Fruit fly (Drosophila melanogaster) whole organism, prepupa: ENCODE results near the gene CG7963.

Source experiments
- Blimp-1 ChIP-seq: fragments of 200-800 bp; sonication (Bioruptor generic); optimal IDR thresholded peaks from 3 replicates; lab custom pipeline; 2017; ENCODE audit warnings: missing biosample characterization, missing genetic modification characterization, mild to moderate bottlenecking, moderate library complexity, missing genetic modification reagents
- CG11294 ChIP-seq: fragments of 200-800 bp; sonication (Bioruptor generic); IDR thresholded peaks from 2 replicates; pipeline ENCODE4 v1.3.6; 2022; ENCODE audit warnings: missing biosample characterization, missing genetic modification characterization
- CG11902 ChIP-seq: fragments of 200-800 bp; sonication (Bioruptor generic); optimal IDR thresholded peaks from 3 replicates; lab custom pipeline; 2016; ENCODE audit warnings: missing biosample characterization, missing genetic modification characterization
- CG15336 ChIP-seq: fragments of 200-800 bp; sonication (Bioruptor generic); IDR thresholded peaks from 2 replicates; pipeline ENCODE4 v1.3.6; 2022; ENCODE audit warnings: missing biosample characterization, missing genetic modification characterization
- CG1621 ChIP-seq: fragments of 200-800 bp; sonication (Bioruptor generic); optimal IDR thresholded peaks from 3 replicates; lab custom pipeline; 2018; ENCODE audit warnings: missing biosample characterization, mild to moderate bottlenecking, missing genetic modification characterization
- CG16779 ChIP-seq: fragments of 200-800 bp; sonication (Bioruptor generic); optimal IDR thresholded peaks from 3 replicates; lab custom pipeline; 2017; ENCODE audit warnings: missing biosample characterization, mild to moderate bottlenecking, missing genetic modification characterization
- CG3032 ChIP-seq: fragments of 200-800 bp; optimal IDR thresholded peaks from 2 replicates; lab custom pipeline; 2019; ENCODE audit warnings: missing biosample characterization, mild to moderate bottlenecking, missing genetic modification characterization, moderate library complexity
- CG31627 ChIP-seq: fragments of 200-800 bp; sonication (Bioruptor generic); optimal IDR thresholded peaks from 3 replicates; lab custom pipeline; 2016; ENCODE audit warnings: missing biosample characterization, missing genetic modification characterization
- CG34406 ChIP-seq: fragments of 200-800 bp; sonication (Bioruptor generic); optimal IDR thresholded peaks from 3 replicates; lab custom pipeline; 2016; ENCODE audit warnings: missing biosample characterization, missing genetic modification characterization
- CG4318 ChIP-seq: fragments of 200-800 bp; sonication (Bioruptor generic); optimal IDR thresholded peaks from 3 replicates; lab custom pipeline; 2017; ENCODE audit warnings: missing biosample characterization, mild to moderate bottlenecking, missing genetic modification characterization
- CG6276 ChIP-seq: fragments of 200-800 bp; sonication (Bioruptor generic); optimal IDR thresholded peaks from 2 replicates; lab custom pipeline; 2017; ENCODE audit warnings: missing biosample characterization, mild to moderate bottlenecking, missing genetic modification characterization
- CG6792 ChIP-seq: fragments of 200-800 bp; sonication (Bioruptor generic); optimal IDR thresholded peaks from 3 replicates; lab custom pipeline; 2016; ENCODE audit warnings: missing biosample characterization, missing genetic modification characterization
- CG6808 ChIP-seq: fragments of 200-800 bp; sonication (Bioruptor generic); optimal IDR thresholded peaks from 3 replicates; lab custom pipeline; 2017; ENCODE audit warnings: missing biosample characterization, missing genetic modification characterization, mild to moderate bottlenecking, moderate library complexity, missing genetic modification reagents
- CG6854 ChIP-seq: fragments of 200-800 bp; sonication (Bioruptor generic); optimal IDR thresholded peaks from 2 replicates; lab custom pipeline; 2017; ENCODE audit warnings: missing biosample characterization, mild to moderate bottlenecking, missing genetic modification characterization
- CG8119 ChIP-seq: fragments of 200-800 bp; sonication (Bioruptor generic); IDR thresholded peaks from 3 replicates; pipeline ENCODE4 v1.3.6; 2022; ENCODE audit warnings: missing biosample characterization, missing genetic modification characterization
- CG8632 ChIP-seq: fragments of 200-800 bp; sonication (Bioruptor generic); optimal IDR thresholded peaks from 3 replicates; lab custom pipeline; 2016; ENCODE audit warnings: missing biosample characterization, missing genetic modification characterization
- CG9139 ChIP-seq: fragments of 200-800 bp; sonication (Bioruptor generic); optimal IDR thresholded peaks from 3 replicates; lab custom pipeline; 2017; ENCODE audit warnings: missing biosample characterization, mild to moderate bottlenecking, missing genetic modification characterization
- Eip93F ChIP-seq: fragments of 200-800 bp; sonication (Bioruptor generic); optimal IDR thresholded peaks from 2 replicates; lab custom pipeline; 2016; ENCODE audit warnings: missing biosample characterization, mild to moderate bottlenecking, missing genetic modification characterization
- Ets21C ChIP-seq: fragments of 200-800 bp; sonication (Bioruptor generic); optimal IDR thresholded peaks from 3 replicates; lab custom pipeline; 2016; ENCODE audit warnings: missing biosample characterization, missing genetic modification characterization
- Ets96B ChIP-seq: fragments of 200-800 bp; optimal IDR thresholded peaks from 2 replicates; lab custom pipeline; 2019; ENCODE audit warnings: missing biosample characterization, mild to moderate bottlenecking, missing genetic modification characterization, moderate library complexity
- Gug ChIP-seq: fragments of 200-800 bp; sonication (Bioruptor generic); IDR thresholded peaks from 2 replicates; pipeline ENCODE4 v1.3.6; 2022; ENCODE audit warnings: missing biosample characterization, missing genetic modification characterization
- Hr38 ChIP-seq: sonication (Bioruptor generic); optimal IDR thresholded peaks from 2 replicates; lab custom pipeline; 2016; ENCODE audit warnings: missing biosample characterization, missing genetic modification characterization
- Hr39 ChIP-seq: fragments of 200-800 bp; sonication (Bioruptor generic); optimal IDR thresholded peaks from 2 replicates; lab custom pipeline; 2016; ENCODE audit warnings: missing biosample characterization, missing genetic modification characterization
- Lpt ChIP-seq: fragments of 200-800 bp; sonication (Bioruptor generic); optimal IDR thresholded peaks from 3 replicates; lab custom pipeline; 2016; ENCODE audit warnings: missing biosample characterization, missing genetic modification characterization
- OdsH ChIP-seq: fragments of 200-800 bp; sonication (Bioruptor generic); optimal IDR thresholded peaks from 3 replicates; lab custom pipeline; 2016; ENCODE audit warnings: missing biosample characterization, missing genetic modification characterization
- Sox102F ChIP-seq: fragments of 200-800 bp; sonication (Bioruptor generic); optimal IDR thresholded peaks from 2 replicates; lab custom pipeline; 2016; ENCODE audit warnings: missing biosample characterization, mild to moderate bottlenecking, missing genetic modification characterization
- Sox14 ChIP-seq: fragments of 200-800 bp; sonication (Bioruptor generic); optimal IDR thresholded peaks from 3 replicates; lab custom pipeline; 2016; ENCODE audit warnings: missing biosample characterization, missing genetic modification characterization
- achi ChIP-seq: fragments of 200-800 bp; sonication (Bioruptor generic); optimal IDR thresholded peaks from 3 replicates; lab custom pipeline; 2016; ENCODE audit warnings: missing biosample characterization, missing genetic modification characterization
- cyc ChIP-seq: fragments of 200-800 bp; sonication (Bioruptor generic); optimal IDR thresholded peaks from 3 replicates; lab custom pipeline; 2016; ENCODE audit warnings: missing biosample characterization, missing genetic modification characterization
- dac ChIP-seq: fragments of 200-800 bp; sonication (Bioruptor generic); optimal IDR thresholded peaks from 2 replicates; lab custom pipeline; 2017; ENCODE audit warnings: missing biosample characterization, mild to moderate bottlenecking, missing genetic modification characterization
- dsx ChIP-seq: fragments of 200-800 bp; optimal IDR thresholded peaks from 3 replicates; lab custom pipeline; 2019; ENCODE audit warnings: missing biosample characterization, mild to moderate bottlenecking, missing genetic modification characterization, moderate library complexity; ENCODE audit not compliant: poor library complexity, severe bottlenecking
- fd59A ChIP-seq: fragments of 200-800 bp; sonication (Bioruptor generic); optimal IDR thresholded peaks from 2 replicates; lab custom pipeline; 2017; ENCODE audit warnings: missing biosample characterization, mild to moderate bottlenecking, missing genetic modification characterization, missing genetic modification reagents
- fd85E ChIP-seq: fragments of 200-800 bp; sonication (Bioruptor generic); optimal IDR thresholded peaks from 3 replicates; lab custom pipeline; 2016; ENCODE audit warnings: missing biosample characterization, missing genetic modification characterization
- fkh ChIP-seq: fragments of 200-800 bp; sonication (Bioruptor generic); optimal IDR thresholded peaks from 3 replicates; lab custom pipeline; 2017; ENCODE audit warnings: missing biosample characterization, mild to moderate bottlenecking, missing genetic modification characterization, moderate library complexity
- lz ChIP-seq: fragments of 200-800 bp; sonication (Bioruptor generic); optimal IDR thresholded peaks from 3 replicates; lab custom pipeline; 2016; ENCODE audit warnings: missing biosample characterization, missing genetic modification characterization
- net ChIP-seq: fragments of 200-800 bp; sonication (Bioruptor generic); optimal IDR thresholded peaks from 3 replicates; lab custom pipeline; 2016; ENCODE audit warnings: missing biosample characterization, missing genetic modification characterization
- pdm3 ChIP-seq: fragments of 200-800 bp; sonication (Bioruptor generic); optimal IDR thresholded peaks from 3 replicates; lab custom pipeline; 2016; ENCODE audit warnings: missing biosample characterization, missing genetic modification characterization
- spab ChIP-seq: fragments of 200-800 bp; sonication (Bioruptor generic); optimal IDR thresholded peaks from 2 replicates; lab custom pipeline; 2017; ENCODE audit warnings: missing biosample characterization, mild to moderate bottlenecking, missing genetic modification characterization, missing genetic modification reagents
- svp ChIP-seq: fragments of 200-800 bp; sonication (Bioruptor generic); peaks from one replicate; lab custom pipeline; 2016; ENCODE audit warnings: missing biosample characterization, missing genetic modification characterization
- vri ChIP-seq: fragments of 200-800 bp; sonication (Bioruptor generic); optimal IDR thresholded peaks from 3 replicates; lab custom pipeline; 2016; ENCODE audit warnings: missing biosample characterization, mild to moderate bottlenecking, missing genetic modification characterization

The CG7963 gene

DNA sequence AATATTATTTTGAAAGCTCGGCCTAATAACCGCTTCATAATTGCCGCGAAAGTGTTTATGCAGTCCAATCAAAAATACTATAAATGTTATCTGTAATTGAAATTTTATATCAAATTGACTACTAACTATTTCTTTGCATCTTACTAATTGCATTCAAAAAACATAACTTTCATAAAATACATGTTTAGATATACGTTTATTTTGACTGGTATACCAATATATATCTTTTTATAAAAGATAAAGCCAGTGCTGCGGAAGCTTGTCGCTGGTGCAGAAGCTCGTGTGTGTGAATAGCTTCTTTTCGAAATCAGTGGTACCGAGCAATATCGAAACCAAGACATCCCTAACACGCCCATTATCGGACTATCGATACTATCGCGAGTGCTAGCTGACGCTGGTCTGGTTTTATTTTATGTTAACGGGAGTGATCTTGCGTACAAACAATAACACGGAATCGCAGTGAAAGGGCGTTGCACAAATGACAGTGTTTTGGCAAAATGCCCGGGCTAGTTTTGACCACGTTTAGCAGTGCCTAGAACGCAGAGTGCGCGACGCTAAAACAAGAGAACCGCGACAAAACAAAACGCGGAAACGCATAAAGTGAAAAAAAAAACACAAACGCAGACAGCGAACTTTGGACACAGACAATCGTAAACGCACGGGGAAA, 13.0 kb upstream of the CG7963 start, which contains the start of gene Atg13 (continued):
- TF ChIP-seq CG16779 (tag; lab: Kevin White, UChicago) (no peak), vri (GFP tag; lab: Kevin White, UChicago) (no peak), svp (GFP tag; lab: Kevin White, UChicago) (no peak), cyc (GFP tag; lab: Kevin White, UChicago) (peak; percentile 17), CG11902 (GFP tag; lab: Kevin White, UChicago) (no peak), pdm3 (GFP tag; lab: Kevin White, UChicago) (no peak), net (no peak), CG6808 (GFP tag; lab: Kevin White, UChicago) (peak; percentile 92), Ets21C (GFP tag; lab: Kevin White, UChicago) (no peak), fd59A (GFP tag; lab: Kevin White, UChicago) (no peak), CG3032 (tag; lab: Kevin White, UChicago) (peak; percentile 33), CG6854 (GFP tag; lab: Kevin White, UChicago) (peak; percentile 86), achi (GFP tag; lab: Kevin White, UChicago) (no peak), Sox14 (GFP tag; lab: Kevin White, UChicago) (peak; percentile 78), dac (no peak), fd85E (GFP tag; lab: Kevin White, UChicago) (no peak), CG6792 (no peak), CG8119 (GFP tag; lab: Robert Waterston, UW) (peak; percentile 89), CG1621 (tag; lab: Kevin White, UChicago) (peak; percentile 72), Blimp-1 (peak; percentile 26), CG11294 (GFP tag; lab: Robert Waterston, UW) (no peak), CG4318 (GFP tag; lab: Kevin White, UChicago) (no peak), lz (GFP tag; lab: Kevin White, UChicago) (peak; percentile 40), Lpt (GFP tag; lab: Kevin White, UChicago) (peak; percentile 60), OdsH (GFP tag; lab: Kevin White, UChicago) (no peak), Eip93F (no peak), Gug (GFP tag; lab: Robert Waterston, UW) (0 out of 2 replicates have a peak, but pooled peaks have one; percentile 36), CG6276 (GFP tag; lab: Kevin White, UChicago) (peak; percentile 94), Hr38 (GFP tag; lab: Kevin White, UChicago) (no peak), Hr39 (GFP tag; lab: Kevin White, UChicago) (no peak), dsx (GFP tag; lab: Kevin White, UChicago) (no peak), spab (GFP tag; lab: Kevin White, UChicago) (no peak), Sox102F (GFP tag; lab: Kevin White, UChicago) (no peak), fkh (GFP tag; lab: Kevin White, UChicago) (no peak), CG31627 (peak; percentile 33), Ets96B (tag; lab: Kevin White, UChicago) (peak; percentile 46), CG34406 (no peak), CG9139 (peak; percentile 88), CG15336 (GFP tag; lab: Robert Waterston, UW) (peak; percentile 78), CG8632 (GFP tag; lab: Kevin White, UChicago) (no peak)
